Worm (Caenorhabditis elegans) whole organism, L3 larva: ENCODE measurements around the gene Y9C2UA.1.

Experiments used
- R02D3.7 ChIP-seq: fragments of 150-350 bp; optimal IDR thresholded peaks from 2 replicates; lab custom pipeline; 2014; ENCODE audit warnings: missing biosample characterization, missing genetic modification characterization
- ZK546.5 ChIP-seq: sonication (generic microtip); optimal IDR thresholded peaks from 2 replicates; lab custom pipeline; 2017; ENCODE audit warnings: missing biosample characterization, missing genetic modification characterization
- aly-2 ChIP-seq: fragments of 150-350 bp; optimal IDR thresholded peaks from 2 replicates; lab custom pipeline; 2014; ENCODE audit warnings: missing biosample characterization, missing genetic modification characterization
- ama-1 ChIP-seq: fragments of 150-350 bp; optimal IDR thresholded peaks from 2 replicates; lab custom pipeline; 2018
- ceh-28 ChIP-seq: fragments of 150-350 bp; optimal IDR thresholded peaks from 2 replicates; lab custom pipeline; 2014; ENCODE audit warnings: missing biosample characterization, missing genetic modification reagents, missing genetic modification characterization
- ceh-82 ChIP-seq: fragments of 150-350 bp; optimal IDR thresholded peaks from 2 replicates; lab custom pipeline; 2014; ENCODE audit warnings: missing biosample characterization, missing genetic modification characterization
- ceh-9 ChIP-seq: sonication (generic microtip); optimal IDR thresholded peaks from 2 replicates; lab custom pipeline; 2018; ENCODE audit warnings: missing biosample characterization, missing genetic modification characterization
- daf-12 ChIP-seq: fragments of 150-350 bp; optimal IDR thresholded peaks from 2 replicates; lab custom pipeline; 2014; ENCODE audit warnings: missing biosample characterization, missing genetic modification reagents, missing genetic modification characterization
- egl-27 ChIP-seq: sonication (generic microtip); optimal IDR thresholded peaks from 4 replicates; lab custom pipeline; 2017; ENCODE audit warnings: missing biosample characterization, missing genetic modification reagents, missing genetic modification characterization
- egl-5 ChIP-seq: fragments of 150-350 bp; optimal IDR thresholded peaks from 2 replicates; lab custom pipeline; 2017; ENCODE audit warnings: missing biosample characterization, missing genetic modification reagents, missing genetic modification characterization, inconsistent platforms
- elt-1 ChIP-seq: fragments of 150-350 bp; optimal IDR thresholded peaks from 2 replicates; lab custom pipeline; 2014; ENCODE audit warnings: missing biosample characterization, missing genetic modification characterization
- elt-2 ChIP-seq: sonication (generic microtip); optimal IDR thresholded peaks from 2 replicates; lab custom pipeline; 2016; ENCODE audit warnings: missing genetic modification reagents, mild to moderate bottlenecking, missing genetic modification characterization, missing compliant biosample characterization
- elt-3 ChIP-seq, 3 experiments: fragments of 150-350 bp in 1 of 3; sonication (generic microtip) in 2 of 3; optimal IDR thresholded peaks; 2 replicates in 2 of 3; 4 replicates in 1 of 3; lab custom pipeline; 2014 to 2017; ENCODE audit warnings: missing biosample characterization in 3 of 3, missing genetic modification characterization in 3 of 3
- fkh-10 ChIP-seq: sonication (generic microtip); optimal IDR thresholded peaks from 2 replicates; lab custom pipeline; 2017; ENCODE audit warnings: missing biosample characterization, missing genetic modification reagents, missing genetic modification characterization
- fkh-2 ChIP-seq: fragments of 150-350 bp; optimal IDR thresholded peaks from 2 replicates; lab custom pipeline; 2014; ENCODE audit warnings: missing biosample characterization, missing genetic modification reagents, missing genetic modification characterization
- fos-1 ChIP-seq: fragments of 150-350 bp; optimal IDR thresholded peaks from 2 replicates; lab custom pipeline; 2014; ENCODE audit warnings: missing biosample characterization, missing genetic modification characterization
- hmg-11 ChIP-seq: sonication (generic microtip); optimal IDR thresholded peaks from 2 replicates; lab custom pipeline; 2016; ENCODE audit warnings: missing genetic modification characterization, missing compliant biosample characterization
- jun-1 ChIP-seq: fragments of 150-350 bp; optimal IDR thresholded peaks from 2 replicates; lab custom pipeline; 2014; ENCODE audit warnings: missing biosample characterization, missing genetic modification reagents, missing genetic modification characterization
- lin-39 ChIP-seq: fragments of 150-350 bp; optimal IDR thresholded peaks from 2 replicates; lab custom pipeline; 2018; ENCODE audit warnings: missing biosample characterization, missing genetic modification reagents, missing genetic modification characterization
- mdl-1 ChIP-seq: fragments of 150-350 bp; optimal IDR thresholded peaks from 2 replicates; lab custom pipeline; 2014; ENCODE audit warnings: missing biosample characterization, missing genetic modification characterization
- mml-1 ChIP-seq: fragments of 150-350 bp; sonication (generic microtip); optimal IDR thresholded peaks from 3 replicates; lab custom pipeline; 2014; ENCODE audit warnings: missing biosample characterization, missing genetic modification characterization
- nfya-1 ChIP-seq: sonication (generic microtip); optimal IDR thresholded peaks from 2 replicates; lab custom pipeline; 2017; ENCODE audit warnings: missing genetic modification characterization, mild to moderate bottlenecking, missing compliant biosample characterization, antibody characterized with exemption, moderate library complexity; ENCODE audit not compliant: insufficient read depth
- nhr-11 ChIP-seq: fragments of 150-350 bp; optimal IDR thresholded peaks from 2 replicates; lab custom pipeline; 2014; ENCODE audit warnings: missing biosample characterization, missing genetic modification characterization
- nhr-12 ChIP-seq: fragments of 150-350 bp; optimal IDR thresholded peaks from 2 replicates; lab custom pipeline; 2014; ENCODE audit warnings: missing biosample characterization, missing genetic modification characterization
- nhr-23 ChIP-seq: fragments of 150-350 bp; optimal IDR thresholded peaks from 2 replicates; lab custom pipeline; 2014; ENCODE audit warnings: missing biosample characterization, missing genetic modification reagents, missing genetic modification characterization
- nhr-237 ChIP-seq: fragments of 150-350 bp; optimal IDR thresholded peaks from 2 replicates; lab custom pipeline; 2014; ENCODE audit warnings: missing biosample characterization, missing genetic modification characterization
- nhr-25 ChIP-seq: sonication (generic microtip); optimal IDR thresholded peaks from 2 replicates; lab custom pipeline; 2017; ENCODE audit warnings: missing biosample characterization, missing genetic modification characterization
- nhr-28 ChIP-seq: fragments of 150-350 bp; optimal IDR thresholded peaks from 2 replicates; lab custom pipeline; 2014; ENCODE audit warnings: missing biosample characterization, missing genetic modification characterization
- nhr-67 ChIP-seq: fragments of 150-350 bp; optimal IDR thresholded peaks from 2 replicates; lab custom pipeline; 2014; ENCODE audit warnings: missing biosample characterization, missing genetic modification characterization
- nhr-76 ChIP-seq: fragments of 150-350 bp; sonication (generic microtip); optimal IDR thresholded peaks from 5 replicates; lab custom pipeline; 2014; ENCODE audit warnings: missing biosample characterization, missing genetic modification characterization
- nhr-77 ChIP-seq: fragments of 150-350 bp; optimal IDR thresholded peaks from 2 replicates; lab custom pipeline; 2014; ENCODE audit warnings: missing biosample characterization, missing genetic modification characterization
- pha-4 ChIP-seq: fragments of 150-350 bp; optimal IDR thresholded peaks from 2 replicates; lab custom pipeline; 2014; ENCODE audit warnings: missing biosample characterization, missing genetic modification reagents, missing genetic modification characterization
- pqm-1 ChIP-seq: fragments of 150-350 bp; optimal IDR thresholded peaks from 2 replicates; lab custom pipeline; 2017; ENCODE audit warnings: missing biosample characterization, missing genetic modification characterization, inconsistent platforms
- sea-2 ChIP-seq: fragments of 150-350 bp; sonication (generic microtip); optimal IDR thresholded peaks from 4 replicates; lab custom pipeline; 2014; ENCODE audit warnings: missing biosample characterization, missing genetic modification reagents, missing genetic modification characterization
- snpc-4 ChIP-seq: fragments of 150-350 bp; optimal IDR thresholded peaks from 2 replicates; lab custom pipeline; 2014; ENCODE audit warnings: missing biosample characterization, missing genetic modification characterization
- zag-1 ChIP-seq: fragments of 150-350 bp; optimal IDR thresholded peaks from 2 replicates; lab custom pipeline; 2014; ENCODE audit warnings: missing biosample characterization, missing genetic modification characterization
- ztf-11 ChIP-seq: fragments of 150-350 bp; optimal IDR thresholded peaks from 2 replicates; lab custom pipeline; 2014; ENCODE audit warnings: missing biosample characterization, missing genetic modification characterization
- ztf-4 ChIP-seq: fragments of 150-350 bp; optimal IDR thresholded peaks from 2 replicates; lab custom pipeline; 2014; ENCODE audit warnings: missing biosample characterization, missing genetic modification characterization

Gene Y9C2UA.1

DNA sequence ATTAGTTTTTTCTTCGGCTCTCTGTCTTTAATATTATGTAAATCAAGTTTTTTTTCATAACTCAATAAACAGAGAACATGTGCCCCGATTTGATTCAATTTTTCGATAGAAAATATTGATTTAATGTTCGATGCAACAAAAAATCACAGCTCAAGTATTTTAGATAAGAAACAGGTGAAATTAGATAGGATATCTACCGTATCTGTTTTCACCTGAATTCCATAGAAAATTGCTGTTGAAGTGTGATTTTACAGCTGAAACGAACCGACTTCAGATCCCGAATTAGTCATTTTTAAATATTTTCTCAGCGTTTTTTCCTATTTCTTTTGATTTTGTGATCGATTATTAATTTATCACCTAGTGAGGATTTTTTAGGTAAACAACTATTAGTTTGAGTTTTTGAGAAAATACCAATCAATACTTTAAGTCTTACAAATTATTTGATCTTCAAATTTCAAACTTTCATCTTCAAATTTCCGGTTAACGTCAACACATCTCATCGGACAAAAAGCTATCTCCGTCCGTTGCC is at the start of gene Y9C2UA.1:
Gene Y9C2UA.1 (plus strand): TSS at position 479 of the 529 bp plus-strand sequence.
- TF ChIP-seq egl-5: no peak
- no peak for TF ChIP-seq pha-4 (tag; lab: Kevin White, UChicago)
- no peak for TF ChIP-seq ztf-11 (tag; lab: Kevin White, UChicago)
- TF ChIP-seq daf-12 (tag; lab: Kevin White, UChicago): no peak
- no peak for TF ChIP-seq nhr-237 (tag; lab: Kevin White, UChicago)
- TF ChIP-seq nhr-12 (tag; lab: Kevin White, UChicago): no peak
- TF ChIP-seq nhr-28 (tag; lab: Kevin White, UChicago): no peak
- TF ChIP-seq fos-1 (tag; lab: Kevin White, UChicago): no peak
- TF ChIP-seq fkh-10 (GFP tag; lab: Kevin White, UChicago): no peak
- TF ChIP-seq fkh-2 (tag; lab: Kevin White, UChicago): no peak
- no peak for TF ChIP-seq jun-1 (tag; lab: Kevin White, UChicago)
- no peak for TF ChIP-seq ceh-82 (tag; lab: Kevin White, UChicago)
- TF ChIP-seq, all 47 proteins: peak for 0

DNA sequence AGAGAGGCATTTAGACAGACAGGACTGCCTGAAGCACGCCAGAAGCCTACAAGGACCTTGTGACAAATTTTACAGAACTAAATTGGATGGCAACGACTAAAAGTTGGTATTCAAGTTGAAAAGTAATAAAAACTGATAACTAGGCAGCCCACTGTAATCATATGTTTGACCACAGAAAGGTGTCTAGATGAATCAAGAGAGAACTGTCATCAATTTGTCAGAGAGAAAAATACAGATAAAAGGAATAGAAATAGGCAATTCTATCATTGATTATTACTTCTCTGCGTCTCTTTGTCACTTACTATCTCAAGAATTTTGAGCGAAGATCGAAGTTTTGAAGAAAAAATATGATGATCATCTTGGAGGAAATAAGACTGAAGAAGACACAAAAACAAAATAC is 46.5 kb upstream of the Y9C2UA.1 start:
- TF ChIP-seq ceh-28 (tag; lab: Kevin White, UChicago): peak; percentile 34
- peak; percentile 67 for TF ChIP-seq pqm-1 (tag; lab: Kevin White, UChicago)
- no peak for TF ChIP-seq ztf-4 (tag; lab: Kevin White, UChicago)
- TF ChIP-seq elt-2: peak; percentile 57
- TF ChIP-seq nhr-77 (tag; lab: Kevin White, UChicago): no peak
- TF ChIP-seq, all 47 proteins: peak for 3

DNA sequence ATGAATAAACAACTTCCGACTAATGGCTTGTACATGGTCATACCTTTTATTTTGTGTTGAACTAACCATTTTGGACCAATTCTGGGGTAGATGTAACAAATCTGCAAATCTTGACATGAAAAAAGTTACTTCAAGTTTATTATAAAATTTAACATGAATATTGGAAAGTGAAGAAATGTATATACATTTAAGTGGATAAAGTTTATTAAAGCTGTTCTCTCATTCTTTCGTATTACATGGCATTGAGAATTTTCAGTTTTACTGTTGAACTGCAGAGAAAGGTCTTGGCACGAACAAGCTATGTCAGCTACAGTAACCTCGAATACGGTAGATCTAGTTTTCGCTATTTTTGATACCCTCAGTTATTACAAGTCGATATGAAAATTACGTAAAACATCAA is 45.9 kb upstream of the Y9C2UA.1 start, which contains the start of gene C07H4.1:
Gene C07H4.1 (minus strand): TSS at position 101 of the 400 bp plus-strand sequence.
- no peak for TF ChIP-seq pqm-1 (tag; lab: Kevin White, UChicago)
- no peak for TF ChIP-seq pha-4 (tag; lab: Kevin White, UChicago)
- no peak for TF ChIP-seq nfya-1 (tag; lab: Kevin White, UChicago)
- no peak for TF ChIP-seq lin-39 (tag; lab: Kevin White, UChicago)
- no peak for TF ChIP-seq nhr-23 (tag; lab: Kevin White, UChicago)
- no peak for TF ChIP-seq zag-1
- no peak for TF ChIP-seq nhr-67
- TF ChIP-seq fkh-2 (tag; lab: Kevin White, UChicago): no peak
- TF ChIP-seq nhr-12 (tag; lab: Kevin White, UChicago): no peak
- TF ChIP-seq snpc-4 (tag; lab: Kevin White, UChicago): no peak

ce11 chrII:9094247-9094790 is 45.1 kb upstream of the Y9C2UA.1 start:
- TF ChIP-seq elt-1: no peak
- peak; percentile 52 for TF ChIP-seq pqm-1 (tag; lab: Kevin White, UChicago)
- TF ChIP-seq nhr-25: no peak
- TF ChIP-seq aly-2 (tag; lab: Kevin White, UChicago): no peak
- TF ChIP-seq nhr-76 (tag; lab: Kevin White, UChicago): no peak
- no peak for TF ChIP-seq elt-3 (tag; optimal IDR thresholded peaks at IDR 0.05; lab: Kevin White, UChicago)
- TF ChIP-seq ama-1 (lab: Kevin White, UChicago): no peak
- no peak for TF ChIP-seq jun-1 (tag; lab: Kevin White, UChicago)
- TF ChIP-seq R02D3.7 (tag; lab: Kevin White, UChicago): no peak
- TF ChIP-seq ZK546.5 (tag; lab: Kevin White, UChicago): no peak
- TF ChIP-seq elt-2: peak; percentile 49
- no peak for TF ChIP-seq mdl-1 (tag; lab: Kevin White, UChicago)
- no peak for TF ChIP-seq nhr-28 (tag; lab: Kevin White, UChicago)
- no peak for TF ChIP-seq nfya-1 (tag; lab: Kevin White, UChicago)
- TF ChIP-seq ceh-9: no peak
- TF ChIP-seq ztf-11 (tag; lab: Kevin White, UChicago): no peak
- no peak for TF ChIP-seq nhr-67
- TF ChIP-seq nhr-11 (tag; lab: Kevin White, UChicago): no peak
- no peak for TF ChIP-seq hmg-11 (tag; lab: Kevin White, UChicago)
- TF ChIP-seq mml-1 (tag; lab: Kevin White, UChicago): no peak
- TF ChIP-seq ceh-82 (tag; lab: Kevin White, UChicago): no peak
- TF ChIP-seq pha-4 (tag; lab: Kevin White, UChicago): peak; percentile 27
- no peak for TF ChIP-seq snpc-4 (tag; lab: Kevin White, UChicago)
- TF ChIP-seq sea-2 (GFP tag; lab: Kevin White, UChicago): no peak
- TF ChIP-seq egl-27 (tag; lab: Kevin White, UChicago): no peak
- TF ChIP-seq nhr-77 (tag; lab: Kevin White, UChicago): no peak
- no peak for TF ChIP-seq lin-39 (tag; lab: Kevin White, UChicago)
- TF ChIP-seq, all 47 proteins: peak for 3
